Worm (Caenorhabditis elegans) whole organism, young adult: ENCODE results near the gene hsp-90.

Experiments
- F10E7.11 ChIP-seq: sonication (generic microtip); optimal IDR thresholded peaks from 2 replicates; lab custom pipeline; 2017; ENCODE audit warnings: mild to moderate bottlenecking, missing genetic modification characterization, moderate library complexity, missing compliant biosample characterization
- F37B4.10 ChIP-seq: fragments of 200-800 bp; sonication (Bioruptor generic); IDR thresholded peaks from 2 replicates; pipeline ENCODE4 v1.3.6; 2022; ENCODE audit warnings: missing genetic modification characterization, missing compliant biosample characterization
- F49E8.2 ChIP-seq: sonication (generic microtip); optimal IDR thresholded peaks from 3 replicates; lab custom pipeline; 2017; ENCODE audit warnings: missing genetic modification characterization, mild to moderate bottlenecking, missing compliant biosample characterization, antibody characterized with exemption, moderate library complexity; ENCODE audit not compliant: insufficient read depth
- F52B5.7 ChIP-seq: sonication (generic microtip); optimal IDR thresholded peaks from 2 replicates; lab custom pipeline; 2016; ENCODE audit warnings: mild to moderate bottlenecking, missing genetic modification characterization, missing compliant biosample characterization
- F55B11.4 ChIP-seq: sonication (generic microtip); optimal IDR thresholded peaks from 2 replicates; lab custom pipeline; 2016; ENCODE audit warnings: missing compliant biosample characterization, missing genetic modification characterization, borderline replicate concordance; ENCODE audit not compliant: insufficient read depth
- F57A8.1 ChIP-seq: fragments of 200-800 bp; sonication (Bioruptor generic); optimal IDR thresholded peaks from 2 replicates; lab custom pipeline; 2018; ENCODE audit warnings: mild to moderate bottlenecking, missing genetic modification characterization, moderate library complexity, missing compliant biosample characterization
- K12H6.12 ChIP-seq: fragments of 200-800 bp; sonication (Bioruptor generic); optimal IDR thresholded peaks from 2 replicates; lab custom pipeline; 2018; ENCODE audit warnings: mild to moderate bottlenecking, missing genetic modification characterization, missing compliant biosample characterization
- T07F8.4 ChIP-seq: sonication (generic microtip); optimal IDR thresholded peaks from 2 replicates; lab custom pipeline; 2016; ENCODE audit warnings: mild to moderate bottlenecking, missing genetic modification characterization, moderate library complexity, missing compliant biosample characterization
- Y95B8A.8 ChIP-seq: fragments of 200-800 bp; sonication (Bioruptor generic); IDR thresholded peaks from 2 replicates; pipeline ENCODE4 v1.3.6; 2022; ENCODE audit warnings: missing genetic modification reagents, missing genetic modification characterization, missing compliant biosample characterization
- ZK185.1 ChIP-seq: sonication (generic microtip); optimal IDR thresholded peaks from 2 replicates; lab custom pipeline; 2016; ENCODE audit warnings: mild to moderate bottlenecking, missing genetic modification characterization, missing compliant biosample characterization; ENCODE audit not compliant: poor library complexity, severe bottlenecking
- athp-1 ChIP-seq: sonication (generic microtip); optimal IDR thresholded peaks from 2 replicates; lab custom pipeline; 2017; ENCODE audit warnings: mild to moderate bottlenecking, missing genetic modification characterization, missing compliant biosample characterization
- ceh-40 ChIP-seq: fragments of 200-800 bp; sonication (Bioruptor generic); IDR thresholded peaks from 2 replicates; pipeline ENCODE4 v1.3.6; 2022; ENCODE audit warnings: missing genetic modification characterization, missing compliant biosample characterization
- ceh-91 ChIP-seq: fragments of 200-800 bp; sonication (Bioruptor generic); IDR thresholded peaks from 2 replicates; pipeline ENCODE4 v1.3.6; 2022; ENCODE audit warnings: missing genetic modification reagents, missing genetic modification characterization, missing compliant biosample characterization
- chd-7 ChIP-seq: sonication (generic microtip); optimal IDR thresholded peaks from 2 replicates; lab custom pipeline; 2016; ENCODE audit warnings: mild to moderate bottlenecking, missing genetic modification characterization, moderate library complexity, missing compliant biosample characterization
- dpl-1 ChIP-seq: fragments of 150-350 bp; optimal IDR thresholded peaks from 2 replicates; lab custom pipeline; 2014; ENCODE audit warnings: missing biosample characterization, missing genetic modification reagents, missing genetic modification characterization
- efl-1 ChIP-seq: fragments of 150-350 bp; optimal IDR thresholded peaks from 2 replicates; lab custom pipeline; 2014; ENCODE audit warnings: missing biosample characterization, missing genetic modification reagents, missing genetic modification characterization
- egrh-3 ChIP-seq: fragments of 200-800 bp; sonication (Bioruptor generic); IDR thresholded peaks from 2 replicates; pipeline ENCODE4 v1.3.6; 2022; ENCODE audit warnings: missing genetic modification reagents, missing genetic modification characterization, missing compliant biosample characterization
- ets-4 ChIP-seq: fragments of 200-800 bp; sonication (Bioruptor generic); optimal IDR thresholded peaks from 2 replicates; lab custom pipeline; 2018; ENCODE audit warnings: mild to moderate bottlenecking, missing genetic modification characterization, missing compliant biosample characterization
- hmg-1.2 ChIP-seq: fragments of 200-800 bp; sonication (Bioruptor generic); IDR thresholded peaks from 2 replicates; pipeline ENCODE4 v1.3.6; 2022; ENCODE audit warnings: missing genetic modification reagents, missing genetic modification characterization, missing compliant biosample characterization
- hmg-20 ChIP-seq: fragments of 200-800 bp; sonication (Bioruptor generic); IDR thresholded peaks from 2 replicates; pipeline ENCODE4 v1.3.6; 2022; ENCODE audit warnings: missing genetic modification reagents, missing genetic modification characterization, missing compliant biosample characterization
- hrde-1 ChIP-seq: sonication (generic microtip); optimal IDR thresholded peaks from 2 replicates; lab custom pipeline; 2016; ENCODE audit warnings: missing genetic modification characterization, mild to moderate bottlenecking, missing compliant biosample characterization, moderate library complexity, missing genotype, missing genetic modification reagents, borderline replicate concordance
- lag-1 ChIP-seq: fragments of 200-800 bp; sonication (Bioruptor generic); IDR thresholded peaks from 2 replicates; pipeline ENCODE4 v1.3.6; 2022; ENCODE audit warnings: missing genetic modification reagents, missing genetic modification characterization, missing compliant biosample characterization
- let-607 ChIP-seq, 2 experiments: fragments of 200-800 bp in 1 of 2; sonication (Bioruptor generic) in 1 of 2; sonication (generic microtip) in 1 of 2; optimal IDR thresholded peaks; 2 replicates each; lab custom pipeline; 2016 to 2018; ENCODE audit warnings: mild to moderate bottlenecking in 2 of 2, missing compliant biosample characterization in 2 of 2, missing genetic modification characterization in 2 of 2, moderate library complexity in 2 of 2, missing genotype in 1 of 2
- lin-35 ChIP-seq, 3 experiments: fragments of 150-350 bp in 2 of 3; sonication (generic microtip) in 1 of 3; optimal IDR thresholded peaks; 2 replicates each; lab custom pipeline; 2014 to 2018; ENCODE audit warnings: missing biosample characterization in 3 of 3, missing genetic modification characterization in 3 of 3, missing genetic modification reagents in 3 of 3
- lin-54 ChIP-seq: fragments of 200-800 bp; sonication (Bioruptor generic); optimal IDR thresholded peaks from 2 replicates; lab custom pipeline; 2018; ENCODE audit warnings: mild to moderate bottlenecking, missing genetic modification characterization, missing compliant biosample characterization
- lsl-1 ChIP-seq: fragments of 200-800 bp; sonication (Bioruptor generic); optimal IDR thresholded peaks from 2 replicates; lab custom pipeline; 2018; ENCODE audit warnings: mild to moderate bottlenecking, missing genetic modification characterization, moderate library complexity, missing compliant biosample characterization
- madf-6 ChIP-seq: fragments of 200-800 bp; sonication (Bioruptor generic); IDR thresholded peaks from 2 replicates; pipeline ENCODE4 v1.3.6; 2022; ENCODE audit warnings: missing genetic modification reagents, missing genetic modification characterization, missing compliant biosample characterization
- mcd-1 ChIP-seq: fragments of 200-800 bp; sonication (Bioruptor generic); IDR thresholded peaks from 2 replicates; pipeline ENCODE4 v1.3.6; 2022; ENCODE audit warnings: missing genetic modification reagents, missing genetic modification characterization, missing compliant biosample characterization
- nfya-1 ChIP-seq: sonication (generic microtip); optimal IDR thresholded peaks from 2 replicates; lab custom pipeline; 2017; ENCODE audit warnings: antibody characterized with exemption, missing compliant biosample characterization, missing genetic modification characterization, borderline replicate concordance; ENCODE audit not compliant: insufficient read depth
- nfya-2 ChIP-seq: fragments of 200-800 bp; sonication (Bioruptor generic); IDR thresholded peaks from 2 replicates; pipeline ENCODE4 v1.3.6; 2022; ENCODE audit warnings: missing genetic modification reagents, missing genetic modification characterization, missing compliant biosample characterization
- nhr-179 ChIP-seq: sonication (generic microtip); optimal IDR thresholded peaks from 2 replicates; lab custom pipeline; 2016; ENCODE audit warnings: mild to moderate bottlenecking, missing genetic modification characterization, missing compliant biosample characterization
- nhr-27 ChIP-seq: fragments of 200-800 bp; sonication (Bioruptor generic); optimal IDR thresholded peaks from 2 replicates; lab custom pipeline; 2018; ENCODE audit warnings: mild to moderate bottlenecking, missing genetic modification characterization, moderate library complexity, missing compliant biosample characterization
- nhr-80 ChIP-seq: sonication (generic microtip); optimal IDR thresholded peaks from 2 replicates; lab custom pipeline; 2016; ENCODE audit warnings: missing genetic modification characterization, missing compliant biosample characterization
- nhr-90 ChIP-seq: sonication (generic microtip); optimal IDR thresholded peaks from 2 replicates; lab custom pipeline; 2016; ENCODE audit warnings: missing genotype, mild to moderate bottlenecking, missing genetic modification characterization, missing compliant biosample characterization
- pha-4 ChIP-seq: fragments of 150-350 bp; sonication (generic microtip); optimal IDR thresholded peaks from 2 replicates; lab custom pipeline; 2014; ENCODE audit warnings: missing biosample characterization, missing genetic modification reagents, missing genetic modification characterization
- rec-8 ChIP-seq, 2 experiments: sonication (generic microtip); optimal IDR thresholded peaks; 2 replicates each; lab custom pipeline; 2016; ENCODE audit warnings: mild to moderate bottlenecking in 2 of 2, missing genetic modification characterization in 2 of 2, missing genetic modification reagents in 2 of 2, missing genotype in 2 of 2, missing biosample characterization in 1 of 2, missing compliant biosample characterization in 1 of 2, moderate library complexity in 1 of 2
- rpc-1 ChIP-seq, 2 experiments: fragments of 150-350 bp in 1 of 2; sonication (generic microtip) in 1 of 2; optimal IDR thresholded peaks; 2 replicates each; lab custom pipeline; 2014 to 2018; ENCODE audit warnings: missing biosample characterization in 1 of 2, missing genetic modification characterization in 1 of 2, missing genetic modification reagents in 1 of 2, missing genotype in 1 of 2
- snpc-1.1 ChIP-seq: sonication (generic microtip); optimal IDR thresholded peaks from 2 replicates; lab custom pipeline; 2017; ENCODE audit warnings: missing genetic modification characterization, mild to moderate bottlenecking, missing compliant biosample characterization, antibody characterized with exemption, moderate library complexity, missing genotype, missing genetic modification reagents; ENCODE audit not compliant: insufficient read depth
- snpc-3.4 ChIP-seq: sonication (generic microtip); optimal IDR thresholded peaks from 2 replicates; lab custom pipeline; 2017; ENCODE audit warnings: missing genetic modification characterization, mild to moderate bottlenecking, missing compliant biosample characterization, antibody characterized with exemption, moderate library complexity, missing genotype, missing genetic modification reagents
- snpc-4 ChIP-seq, 5 experiments: fragments of 150-350 bp in 1 of 5; sonication (generic microtip) in 4 of 5; optimal IDR thresholded peaks; 2 replicates each; lab custom pipeline; 2014 to 2018; ENCODE audit warnings: missing genetic modification characterization in 5 of 5, missing biosample characterization in 3 of 5, antibody characterized with exemption in 2 of 5, mild to moderate bottlenecking in 2 of 5, missing compliant biosample characterization in 2 of 5, missing genotype in 2 of 5, moderate library complexity in 2 of 5, missing genetic modification reagents in 1 of 5
- somi-1 ChIP-seq: fragments of 200-800 bp; sonication (Bioruptor generic); optimal IDR thresholded peaks from 2 replicates; lab custom pipeline; 2018; ENCODE audit warnings: mild to moderate bottlenecking, missing genetic modification characterization, missing compliant biosample characterization
- sptf-2 ChIP-seq: fragments of 200-800 bp; sonication (Bioruptor generic); optimal IDR thresholded peaks from 2 replicates; lab custom pipeline; 2018; ENCODE audit warnings: mild to moderate bottlenecking, missing genetic modification characterization, missing compliant biosample characterization
- xnd-1 ChIP-seq: sonication (generic microtip); optimal IDR thresholded peaks from 2 replicates; lab custom pipeline; 2016; ENCODE audit warnings: missing genotype, missing genetic modification reagents, missing genetic modification characterization, missing compliant biosample characterization

Gene hsp-90

DNA sequence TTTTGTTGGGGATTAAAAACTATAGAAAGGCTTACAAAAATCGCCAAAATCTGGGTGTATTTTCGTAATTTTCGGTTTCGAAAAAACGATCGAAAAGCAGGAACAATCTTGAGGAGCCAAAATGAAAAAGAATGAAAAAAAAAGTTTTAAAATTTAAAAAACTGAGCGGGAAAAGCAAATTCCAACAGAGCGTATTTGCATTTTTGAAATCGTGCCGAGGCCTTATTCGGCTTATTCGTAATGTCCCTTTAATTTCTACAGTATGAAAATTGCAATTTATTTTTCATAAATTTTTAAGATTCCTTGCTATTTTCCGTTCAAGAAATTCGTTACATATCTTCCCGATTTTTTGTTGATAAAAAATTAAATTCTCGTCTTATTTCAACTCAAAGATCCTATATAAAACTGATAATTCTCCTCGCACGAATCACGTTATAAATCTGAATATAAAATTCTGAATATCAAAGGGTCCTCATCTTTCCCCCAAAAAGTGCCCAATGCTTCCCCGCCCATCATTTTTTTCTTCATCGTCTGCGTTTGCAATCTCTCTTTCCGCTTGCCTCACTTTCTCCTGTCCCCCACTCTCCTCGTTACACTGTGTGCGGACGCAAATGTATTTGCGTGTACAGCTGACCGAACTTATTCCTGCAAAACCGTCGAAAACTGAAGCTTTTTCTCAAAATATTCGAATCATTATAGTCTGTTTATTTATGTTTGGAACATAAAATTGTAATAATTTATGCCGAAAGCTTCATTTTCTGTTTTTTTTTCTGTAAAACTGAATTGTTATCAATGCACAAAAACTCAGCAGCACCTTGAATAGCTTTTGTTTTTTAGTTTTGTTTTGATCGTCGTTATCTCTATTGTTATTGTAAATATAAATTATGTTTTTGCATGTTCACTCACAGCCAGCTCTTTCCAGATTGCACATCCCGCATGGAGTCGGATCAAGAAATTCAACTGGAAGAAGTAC is 38.6 kb upstream of the hsp-90 start, which contains the start of the genes rfc-1 and pmp-3 (continued):
- TF ChIP-seq nfya-2: no peak
- TF ChIP-seq lag-1 (GFP tag; lab: Robert Waterston, UW): no peak
- no peak for TF ChIP-seq K12H6.12 (tag; lab: Kevin White, UChicago)
- no peak for TF ChIP-seq hmg-20 (GFP tag; lab: Robert Waterston, UW)
- no peak for TF ChIP-seq somi-1 (GFP tag; lab: Kevin White, UChicago)
- TF ChIP-seq athp-1: no peak
- TF ChIP-seq T07F8.4 (tag; lab: Kevin White, UChicago): no peak
- TF ChIP-seq Y95B8A.8 (GFP tag; lab: Robert Waterston, UW): no peak
- TF ChIP-seq F10E7.11 (tag; lab: Kevin White, UChicago): no peak
- TF ChIP-seq snpc-1.1 (tag; lab: Kevin White, UChicago): peak; percentile 56
- no peak for TF ChIP-seq sptf-2 (GFP tag; lab: Kevin White, UChicago)
- no peak for TF ChIP-seq pha-4 (tag; lab: Kevin White, UChicago)
- no peak for TF ChIP-seq nhr-80 (tag; lab: Kevin White, UChicago)
- TF ChIP-seq F52B5.7 (tag; lab: Kevin White, UChicago): no peak
- TF ChIP-seq nhr-27 (tag; lab: Kevin White, UChicago): no peak
- TF ChIP-seq hmg-1.2 (GFP tag; lab: Robert Waterston, UW): no peak
- peak; percentile 88 for TF ChIP-seq madf-6
- no peak for TF ChIP-seq F57A8.1 (GFP tag; lab: Kevin White, UChicago)
- peak; percentile 76 for TF ChIP-seq ceh-91 (GFP tag; lab: Robert Waterston, UW)
- TF ChIP-seq rpc-1 (optimal IDR thresholded peaks at IDR 0.05; lab: Kevin White, UChicago): no peak
- TF ChIP-seq rpc-1 (tag; optimal IDR thresholded peaks at IDR 0.05; lab: Kevin White, UChicago): peak; percentile 6
- no peak for TF ChIP-seq rec-8 (tag; optimal IDR thresholded peaks at IDR 0.05; lab: Kevin White, UChicago)
- TF ChIP-seq ets-4 (GFP tag; lab: Kevin White, UChicago): no peak
- peak; percentile 87 for TF ChIP-seq lsl-1
- no peak for TF ChIP-seq nhr-90
- TF ChIP-seq xnd-1 (tag; lab: Kevin White, UChicago): peak; percentile 66
- TF ChIP-seq lin-35 (GFP tag; optimal IDR thresholded peaks at IDR 0.05; lab: Kevin White, UChicago): peak in 1 of 3 experiments; percentile 34
- TF ChIP-seq let-607 (tag; optimal IDR thresholded peaks at IDR 0.05; lab: Kevin White, UChicago): no peak
- no peak for TF ChIP-seq nfya-1 (tag; lab: Kevin White, UChicago)
- TF ChIP-seq F49E8.2 (tag; lab: Kevin White, UChicago): peak; percentile 69
- TF ChIP-seq efl-1: peak; percentile 92
- peak; percentile 74 for TF ChIP-seq dpl-1 (GFP tag; lab: Kevin White, UChicago)
- TF ChIP-seq nhr-179 (tag; lab: Kevin White, UChicago): no peak
- TF ChIP-seq ceh-40: no peak
- no peak for TF ChIP-seq snpc-3.4 (tag; lab: Kevin White, UChicago)
- no peak for TF ChIP-seq hrde-1 (tag; lab: Kevin White, UChicago)
- TF ChIP-seq chd-7: no peak
- TF ChIP-seq mcd-1 (GFP tag; lab: Robert Waterston, UW): peak; percentile 81
- TF ChIP-seq egrh-3 (GFP tag; lab: Robert Waterston, UW): no peak
- no peak for TF ChIP-seq F55B11.4 (tag; lab: Kevin White, UChicago)
- no peak for TF ChIP-seq snpc-4 (GFP tag; optimal IDR thresholded peaks at IDR 0.05; lab: Kevin White, UChicago)
- peak in 3 of 4 experiments; percentile 41 to 59 (median 44) for TF ChIP-seq snpc-4 (tag; optimal IDR thresholded peaks at IDR 0.05; lab: Kevin White, UChicago)
- TF ChIP-seq F37B4.10 (GFP tag; lab: Robert Waterston, UW): no peak
- no peak for TF ChIP-seq ZK185.1 (tag; lab: Kevin White, UChicago)
- peak; percentile 75 for TF ChIP-seq lin-54 (GFP tag; lab: Kevin White, UChicago)
